Worm (Caenorhabditis elegans): Measurements from ENCODE around the gene tir-1.
A peak's percentile ranks its signal among the peaks of the same experiment; 100 is the strongest.

tir-1 gene

DNA sequence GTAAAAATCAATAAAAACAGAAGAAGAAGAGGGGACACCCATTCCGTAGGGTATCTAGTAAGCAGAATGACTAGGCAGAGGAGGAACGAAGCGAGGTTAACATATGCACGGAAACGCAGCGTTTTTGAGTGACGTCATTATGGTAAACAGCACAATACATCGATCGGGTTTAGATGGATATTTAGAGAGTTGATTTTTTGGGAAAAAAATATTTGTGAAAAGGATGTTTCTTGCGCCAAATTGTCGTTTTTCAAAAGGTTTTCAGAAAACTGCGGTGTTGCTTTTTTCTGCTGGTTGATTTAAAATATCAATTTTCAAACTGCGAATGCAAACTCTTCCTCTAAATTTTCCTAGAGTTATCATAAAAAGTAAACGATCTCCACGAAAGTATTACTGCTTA is 70.1 kb downstream of the tir-1 start, which contains the start of gene C36A4.10:
Gene C36A4.10 (minus strand): TSS at position 101 of the 400 bp plus-strand sequence.
- TF ChIP-seq ceh-48 (tag; optimal IDR thresholded peaks at IDR 0.05) (peak; percentile 33), ref-2 (tag; optimal IDR thresholded peaks at IDR 0.05) (no peak)

- TF ChIP-seq ama-1 (optimal IDR thresholded peaks at IDR 0.05) (no peak), unc-42 (tag; optimal IDR thresholded peaks at IDR 0.05) (no peak), elt-2 (tag; optimal IDR thresholded peaks at IDR 0.05) (no peak), hlh-8 (tag; optimal IDR thresholded peaks at IDR 0.05) (no peak), ahr-1 (tag; optimal IDR thresholded peaks at IDR 0.05) (no peak)
These were observed 72.3 kb downstream of the tir-1 start, which contains the start of gene cnnm-5 for ce11 chrIII:3829105-3829504. TSS of gene cnnm-5 (minus strand) at chrIII:3829205.

- TF ChIP-seq Y22D7AL.16 (tag; optimal IDR thresholded peaks at IDR 0.05), result no peak
- peak; percentile 4 for TF ChIP-seq ceh-31 (tag; optimal IDR thresholded peaks at IDR 0.05)
- TF ChIP-seq mec-3 (tag; optimal IDR thresholded peaks at IDR 0.05; ENCODE audit: borderline replicate concordance), result no peak
- TF ChIP-seq dmd-4 (tag; optimal IDR thresholded peaks at IDR 0.05; ENCODE audit: borderline replicate concordance), result no peak
- no peak for TF ChIP-seq fkh-10 (GFP tag; optimal IDR thresholded peaks at IDR 0.05)
- no peak for TF ChIP-seq unc-42 (tag; optimal IDR thresholded peaks at IDR 0.05)
- TF ChIP-seq hlh-15 (tag; optimal IDR thresholded peaks at IDR 0.05), result no peak
- no peak for TF ChIP-seq tbx-2 (tag; optimal IDR thresholded peaks at IDR 0.05)
- TF ChIP-seq hlh-30 (tag; optimal IDR thresholded peaks at IDR 0.05; ENCODE audit: insufficient read depth), result peak; percentile 58
- TF ChIP-seq pag-3 (tag; optimal IDR thresholded peaks at IDR 0.05; ENCODE audit: borderline replicate concordance), result no peak
- no peak for TF ChIP-seq fax-1 (tag; optimal IDR thresholded peaks at IDR 0.05)
- TF ChIP-seq ets-4 (tag; optimal IDR thresholded peaks at IDR 0.05), result no peak
- TF ChIP-seq ama-1 (optimal IDR thresholded peaks at IDR 0.05), result no peak
- TF ChIP-seq gmeb-2 (tag; optimal IDR thresholded peaks at IDR 0.05), result no peak
These were observed 79.4 kb downstream of the tir-1 start, which contains the start of gene amx-1 for ce11 chrIII:3821969-3822453. TSS of gene amx-1 (plus strand) at chrIII:3822403.

- TF ChIP-seq hlh-15 (tag; optimal IDR thresholded peaks at IDR 0.05) (no peak), ceh-22 (tag; optimal IDR thresholded peaks at IDR 0.05) (no peak), lin-11 (tag; optimal IDR thresholded peaks at IDR 0.05) (no peak), dmd-4 (tag; optimal IDR thresholded peaks at IDR 0.05; ENCODE audit: borderline replicate concordance) (no peak), sdc-2 (tag; optimal IDR thresholded peaks at IDR 0.05) (peak; percentile 67), T23F11.4 (GFP tag; optimal IDR thresholded peaks at IDR 0.05) (no peak), dve-1 (tag; optimal IDR thresholded peaks at IDR 0.05) (no peak), tbx-7 (tag; optimal IDR thresholded peaks at IDR 0.05) (no peak), ceh-48 (tag; optimal IDR thresholded peaks at IDR 0.05) (no peak), eyg-1 (tag; optimal IDR thresholded peaks at IDR 0.05) (no peak), hlh-13 (GFP tag; optimal IDR thresholded peaks at IDR 0.05) (no peak), gmeb-2 (tag; optimal IDR thresholded peaks at IDR 0.05) (no peak), ceh-18 (tag; optimal IDR thresholded peaks at IDR 0.05) (peak; percentile 53), fkh-10 (GFP tag; optimal IDR thresholded peaks at IDR 0.05) (no peak), ceh-9 (tag; optimal IDR thresholded peaks at IDR 0.05) (no peak), ttx-3 (tag; optimal IDR thresholded peaks at IDR 0.05) (no peak), ceh-34 (tag; optimal IDR thresholded peaks at IDR 0.05) (peak; percentile 45), pros-1 (tag; optimal IDR thresholded peaks at IDR 0.05) (peak; percentile 88), ztf-16 (tag; optimal IDR thresholded peaks at IDR 0.05) (no peak), zip-5 (tag; optimal IDR thresholded peaks at IDR 0.05) (no peak), ceh-30 (tag; optimal IDR thresholded peaks at IDR 0.05) (peak; percentile 55), hlh-6 (tag; optimal IDR thresholded peaks at IDR 0.05) (no peak), K02D7.2 (tag; optimal IDR thresholded peaks at IDR 0.05) (no peak), pha-4 (tag; optimal IDR thresholded peaks at IDR 0.05) (no peak), che-1 (tag; optimal IDR thresholded peaks at IDR 0.05) (no peak), ceh-2 (tag; optimal IDR thresholded peaks at IDR 0.05) (peak; percentile 39), fkh-6 (tag; optimal IDR thresholded peaks at IDR 0.05) (no peak), rnt-1 (tag; optimal IDR thresholded peaks at IDR 0.05) (peak; percentile 93), unc-3 (GFP tag; conservative IDR thresholded peaks at IDR 0.05) (no peak), unc-3 (tag; optimal IDR thresholded peaks at IDR 0.05) (no peak), unc-55 (GFP tag; optimal IDR thresholded peaks at IDR 0.05) (peak; percentile 96), Y22D7AL.16 (tag; optimal IDR thresholded peaks at IDR 0.05) (no peak), C08G9.2 (tag; optimal IDR thresholded peaks at IDR 0.05) (peak; percentile 23), ama-1 (optimal IDR thresholded peaks at IDR 0.05) (peak; percentile 16), pha-2 (tag; optimal IDR thresholded peaks at IDR 0.05) (no peak)
These were observed 81.3 kb downstream of the tir-1 start for ce11 chrIII:3820134-3820533.

All from whole organism, late embryonic.